Worm (Caenorhabditis elegans): ENCODE measurements around the gene mec-14.

DNA sequence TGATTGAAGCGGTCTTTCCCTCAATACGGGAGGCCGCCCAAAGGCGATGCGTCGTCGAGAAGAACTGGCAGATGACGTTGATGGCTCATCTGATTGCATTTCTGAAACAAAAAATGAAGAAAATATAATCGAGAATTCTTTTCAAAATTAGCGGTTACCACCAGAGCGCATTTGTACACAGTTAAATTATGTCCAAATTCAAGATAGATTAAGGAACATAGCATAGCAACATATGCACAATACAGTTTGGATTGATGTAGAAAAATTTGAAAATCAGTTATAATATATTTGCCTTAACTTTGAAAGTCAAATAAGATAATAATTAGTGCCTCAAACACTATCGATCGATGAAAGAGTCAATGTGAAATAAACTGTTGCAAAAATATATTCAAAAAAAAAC is 36.9 kb upstream of the mec-14 start, which contains the start of gene R151.8:
- TF ChIP-seq ztf-23 (GFP tag; IDR thresholded peaks at IDR 0.05) = no peak
- TF ChIP-seq tab-1 (GFP tag; IDR thresholded peaks at IDR 0.05) = no peak
- TF ChIP-seq ref-1 (GFP tag; conservative IDR thresholded peaks at IDR 0.05) = no peak
- TF ChIP-seq med-1 (GFP tag; optimal IDR thresholded peaks at IDR 0.05; ENCODE audit: insufficient read depth) = no peak
- TF ChIP-seq flt-1 (GFP tag; IDR thresholded peaks at IDR 0.05) = no peak
- TF ChIP-seq ztf-29 (GFP tag; IDR thresholded peaks at IDR 0.05) = no peak
- no peak for TF ChIP-seq cog-1 (tag; optimal IDR thresholded peaks at IDR 0.05)
- TF ChIP-seq T22C8.4 (GFP tag; IDR thresholded peaks at IDR 0.05) = no peak
- no peak for TF ChIP-seq klf-2 (GFP tag; conservative IDR thresholded peaks at IDR 0.05)
